Fruit fly (Drosophila melanogaster) whole organism, adult: ENCODE measurements around the gene S-Lap4.
A peak's percentile ranks its signal among the peaks of the same experiment; 100 is the strongest.

Experiments used
- CG12768 ChIP-seq: fragments of 200-800 bp; sonication (Bioruptor generic); optimal IDR thresholded peaks from 2 replicates; lab custom pipeline; 2017; ENCODE audit warnings: missing biosample characterization, missing genetic modification characterization, mild to moderate bottlenecking, moderate library complexity, missing genetic modification reagents
- CG14711 ChIP-seq: fragments of 200-800 bp; sonication (Bioruptor generic); optimal IDR thresholded peaks from 2 replicates; lab custom pipeline; 2018; ENCODE audit warnings: missing biosample characterization, mild to moderate bottlenecking, missing genetic modification characterization, moderate library complexity
- CG1620 ChIP-seq: fragments of 200-800 bp; sonication (Bioruptor generic); optimal IDR thresholded peaks from 2 replicates; lab custom pipeline; 2016; ENCODE audit warnings: missing biosample characterization, missing genetic modification characterization
- CG33017 ChIP-seq: fragments of 200-800 bp; sonication (Bioruptor generic); optimal IDR thresholded peaks from 2 replicates; lab custom pipeline; 2018; ENCODE audit warnings: missing biosample characterization, mild to moderate bottlenecking, missing genetic modification characterization, moderate library complexity
- CG5204 ChIP-seq: fragments of 200-800 bp; sonication (Bioruptor generic); optimal IDR thresholded peaks from 2 replicates; lab custom pipeline; 2016; ENCODE audit warnings: missing biosample characterization, missing genetic modification characterization
- CG7045 ChIP-seq: fragments of 200-800 bp; sonication (Bioruptor generic); optimal IDR thresholded peaks from 2 replicates; lab custom pipeline; 2017; ENCODE audit warnings: missing biosample characterization, mild to moderate bottlenecking, missing genetic modification characterization
- CG7101 ChIP-seq: fragments of 200-800 bp; sonication (Bioruptor generic); optimal IDR thresholded peaks from 2 replicates; lab custom pipeline; 2018; ENCODE audit warnings: missing biosample characterization, mild to moderate bottlenecking, missing genetic modification characterization, moderate library complexity
- Clk ChIP-seq: fragments of 200-800 bp; sonication (Bioruptor generic); optimal IDR thresholded peaks from 2 replicates; lab custom pipeline; 2017; ENCODE audit warnings: missing biosample characterization, missing genetic modification characterization
- Crg-1 ChIP-seq: fragments of 200-800 bp; sonication (Bioruptor generic); optimal IDR thresholded peaks from 2 replicates; lab custom pipeline; 2016; ENCODE audit warnings: missing biosample characterization, missing genetic modification characterization
- Hr96 ChIP-seq: fragments of 200-800 bp; sonication (Bioruptor generic); optimal IDR thresholded peaks from 2 replicates; lab custom pipeline; 2016; ENCODE audit warnings: missing biosample characterization, missing genetic modification characterization
- Mnt ChIP-seq: fragments of 200-800 bp; sonication (Bioruptor generic); optimal IDR thresholded peaks from 2 replicates; lab custom pipeline; 2016; ENCODE audit warnings: missing biosample characterization, mild to moderate bottlenecking, missing genetic modification characterization
- bab1 ChIP-seq: fragments of 200-800 bp; sonication (Bioruptor generic); optimal IDR thresholded peaks from 3 replicates; lab custom pipeline; 2019; ENCODE audit warnings: missing biosample characterization, mild to moderate bottlenecking, missing genetic modification characterization, moderate library complexity
- cic ChIP-seq: fragments of 200-800 bp; sonication (Bioruptor generic); optimal IDR thresholded peaks from 2 replicates; lab custom pipeline; 2017; ENCODE audit warnings: missing biosample characterization, mild to moderate bottlenecking, missing genetic modification characterization, moderate library complexity
- cnc ChIP-seq, 2 experiments: fragments of >200 bp; optimal IDR thresholded peaks; 2 replicates each; lab custom pipeline; 2017
- kay ChIP-seq: fragments of 200-800 bp; sonication (Bioruptor generic); peaks from one replicate; lab custom pipeline; 2016; ENCODE audit warnings: missing biosample characterization, missing genetic modification characterization, borderline replicate concordance
- ovo ChIP-seq: fragments of 200-800 bp; sonication (Bioruptor generic); optimal IDR thresholded peaks from 2 replicates; lab custom pipeline; 2016; ENCODE audit warnings: missing biosample characterization, missing genetic modification characterization
- pad ChIP-seq: fragments of 200-800 bp; sonication (Bioruptor generic); optimal IDR thresholded peaks from 3 replicates; lab custom pipeline; 2017; ENCODE audit warnings: missing biosample characterization, missing genetic modification characterization, mild to moderate bottlenecking, moderate library complexity, missing genetic modification reagents
- tj ChIP-seq: fragments of 200-800 bp; sonication (Bioruptor generic); optimal IDR thresholded peaks from 3 replicates; lab custom pipeline; 2017; ENCODE audit warnings: missing biosample characterization, mild to moderate bottlenecking, missing genetic modification characterization, moderate library complexity
- toe ChIP-seq: fragments of 200-800 bp; sonication (Bioruptor generic); optimal IDR thresholded peaks from 2 replicates; lab custom pipeline; 2016; ENCODE audit warnings: missing biosample characterization, missing genetic modification characterization

The S-Lap4 gene

DNA sequence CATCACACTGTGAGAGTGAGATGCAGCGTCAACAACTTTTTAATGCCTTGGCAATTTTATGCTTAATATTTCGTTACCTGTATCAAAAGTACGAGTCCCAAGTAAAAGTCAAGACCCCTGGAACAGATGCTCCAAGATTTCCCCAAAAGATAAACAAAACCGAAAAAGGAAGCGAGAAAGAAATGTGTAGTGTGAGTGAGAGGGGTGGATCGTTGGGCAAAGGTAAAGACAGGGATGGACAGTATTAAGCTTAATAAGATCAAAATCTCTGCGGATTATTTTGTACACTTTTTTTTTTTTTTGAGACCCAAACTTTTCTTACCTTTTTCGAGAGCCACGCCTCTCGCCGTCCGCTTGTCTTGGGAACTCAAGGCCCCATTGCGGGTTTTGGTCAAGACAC, 44.4 kb downstream of the S-Lap4 start:
- no peak for TF ChIP-seq toe (GFP tag; lab: Kevin White, UChicago)
- TF ChIP-seq bab1 (GFP tag; lab: Kevin White, UChicago) = no peak
- TF ChIP-seq kay (GFP tag; lab: Kevin White, UChicago) = no peak
- TF ChIP-seq Hr96 (GFP tag; lab: Kevin White, UChicago) = no peak
- TF ChIP-seq Clk (GFP tag; lab: Kevin White, UChicago) = no peak
- no peak for TF ChIP-seq CG1620

DNA sequence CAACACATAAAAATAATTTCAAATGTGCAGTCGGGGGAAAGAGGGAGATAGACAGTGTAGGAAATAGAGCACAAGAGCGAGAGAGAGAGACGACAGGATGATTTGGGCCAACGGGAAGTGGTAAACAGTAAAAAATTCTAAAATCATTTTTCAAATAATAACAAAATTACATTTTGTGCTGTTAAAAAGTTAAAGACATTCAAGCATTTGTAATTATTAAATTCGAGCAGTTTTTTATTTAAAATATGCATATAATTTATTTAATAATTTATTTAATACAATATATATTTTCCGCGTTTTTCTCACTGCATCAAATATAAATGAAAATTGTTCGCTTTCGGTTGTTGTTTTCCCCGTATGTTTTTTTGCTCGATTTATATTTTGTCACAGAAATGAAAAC, 45.6 kb downstream of the S-Lap4 start:
- TF ChIP-seq ovo (no peak), kay (GFP tag; lab: Kevin White, UChicago) (peak; percentile 40)

DNA sequence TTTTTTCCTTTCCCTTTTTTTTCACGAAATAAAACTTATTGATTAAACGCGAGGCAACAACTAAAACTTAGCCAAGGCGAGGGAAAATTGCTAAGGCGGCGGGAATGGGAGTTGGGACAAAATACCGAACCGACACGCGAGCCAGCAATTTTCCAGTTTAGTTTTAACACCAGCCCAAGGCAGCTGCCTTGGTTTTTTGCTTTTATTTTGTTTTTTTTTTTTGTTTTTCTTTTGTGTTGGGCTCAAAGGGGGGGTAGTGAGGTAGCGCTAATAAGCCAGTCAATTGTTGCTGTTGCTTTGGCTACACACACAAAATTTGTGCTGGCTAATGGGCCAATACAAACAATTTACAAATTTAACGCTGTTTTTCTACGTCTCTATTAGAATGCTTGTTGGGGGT, 47.6 kb downstream of the S-Lap4 start:
- no peak for TF ChIP-seq CG1620
- no peak for TF ChIP-seq Clk (GFP tag; lab: Kevin White, UChicago)
- no peak for TF ChIP-seq bab1 (GFP tag; lab: Kevin White, UChicago)

DNA sequence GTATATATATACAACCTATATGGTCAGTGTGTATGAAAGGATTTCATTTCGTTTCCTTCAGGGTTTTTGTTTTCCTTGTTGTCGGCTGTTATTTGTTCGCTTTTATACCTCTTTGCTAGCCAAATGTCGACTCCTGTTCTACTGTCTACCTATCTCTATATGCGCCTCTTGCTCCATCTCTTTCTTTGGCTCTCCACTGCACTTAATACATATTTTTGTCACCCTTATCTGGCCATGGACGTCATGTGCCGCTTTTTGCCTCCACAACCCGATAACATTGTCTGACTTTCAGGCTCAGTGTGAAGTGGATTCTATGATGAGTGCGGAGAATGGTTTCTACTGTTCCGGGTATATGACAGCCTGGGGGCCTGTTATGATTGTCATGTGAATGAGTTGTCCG, 50.2 kb downstream of the S-Lap4 start:
- TF ChIP-seq pad (no peak), CG14711 (tag; lab: Kevin White, UChicago) (no peak), CG7045 (no peak), cic (GFP tag; lab: Kevin White, UChicago) (no peak), ovo (no peak), CG33017 (no peak), tj (no peak), Clk (GFP tag; lab: Kevin White, UChicago) (no peak), cnc (optimal IDR thresholded peaks at IDR 0.05; lab: Kevin White, UChicago) (no peak), CG12768 (GFP tag; lab: Kevin White, UChicago) (no peak), CG1620 (no peak), CG5204 (GFP tag; lab: Kevin White, UChicago) (no peak), Hr96 (GFP tag; lab: Kevin White, UChicago) (no peak), Crg-1 (GFP tag; lab: Kevin White, UChicago) (no peak), bab1 (GFP tag; lab: Kevin White, UChicago) (no peak), CG7101 (tag; lab: Kevin White, UChicago) (no peak), Mnt (no peak)
